Fruit fly (Drosophila melanogaster) whole organism, embryonic: ENCODE data around the gene RpS15Aa.
A peak's percentile ranks its signal among the peaks of the same experiment; 100 is the strongest.

Experiments
- CG10543 ChIP-seq: fragments of 200-800 bp; sonication (Bioruptor generic); optimal IDR thresholded peaks from 3 replicates; lab custom pipeline; 2017; ENCODE audit warnings: missing biosample characterization, mild to moderate bottlenecking, missing genetic modification characterization, moderate library complexity
- CG10565 ChIP-seq: fragments of 200-800 bp; sonication (Bioruptor generic); optimal IDR thresholded peaks from 3 replicates; lab custom pipeline; 2016; ENCODE audit warnings: missing biosample characterization, mild to moderate bottlenecking, missing genetic modification characterization
- CG11398 ChIP-seq: fragments of 200-800 bp; sonication (Bioruptor generic); optimal IDR thresholded peaks from 2 replicates; lab custom pipeline; 2016; ENCODE audit warnings: missing biosample characterization, missing genetic modification characterization
- CG11696 ChIP-seq: fragments of 200-800 bp; sonication (Bioruptor generic); IDR thresholded peaks from 2 replicates; pipeline ENCODE4 v1.3.6; 2022; ENCODE audit warnings: missing biosample characterization, missing genetic modification characterization
- CG13424 ChIP-seq: fragments of 200-800 bp; sonication (Bioruptor generic); optimal IDR thresholded peaks from 2 replicates; lab custom pipeline; 2019; ENCODE audit warnings: missing biosample characterization, mild to moderate bottlenecking, missing genetic modification characterization, moderate library complexity
- CG13775 ChIP-seq: fragments of 200-800 bp; sonication (Bioruptor generic); optimal IDR thresholded peaks from 3 replicates; lab custom pipeline; 2017; ENCODE audit warnings: missing biosample characterization, mild to moderate bottlenecking, missing genetic modification characterization
- CG13894 ChIP-seq: fragments of 200-800 bp; sonication (Bioruptor generic); optimal IDR thresholded peaks from 3 replicates; lab custom pipeline; 2018; ENCODE audit warnings: missing biosample characterization, mild to moderate bottlenecking, missing genetic modification characterization, moderate library complexity
- CG15011 ChIP-seq: fragments of 200-800 bp; sonication (Bioruptor generic); optimal IDR thresholded peaks from 3 replicates; lab custom pipeline; 2018; ENCODE audit warnings: missing biosample characterization, mild to moderate bottlenecking, missing genetic modification characterization
- CG17361 ChIP-seq: fragments of 200-800 bp; sonication (Bioruptor generic); IDR thresholded peaks from 3 replicates; pipeline ENCODE4 v1.3.6; 2022; ENCODE audit warnings: missing biosample characterization, missing genetic modification characterization
- CG2116 ChIP-seq: fragments of 200-800 bp; sonication (Bioruptor generic); optimal IDR thresholded peaks from 3 replicates; lab custom pipeline; 2018; ENCODE audit warnings: missing biosample characterization, mild to moderate bottlenecking, missing genetic modification characterization
- CG2129 ChIP-seq: fragments of 200-800 bp; sonication (Bioruptor generic); IDR thresholded peaks from 2 replicates; pipeline ENCODE4 v1.3.6; 2022; ENCODE audit warnings: missing biosample characterization, missing genetic modification characterization; ENCODE audit not compliant: partially characterized antibody
- CG30020 ChIP-seq: fragments of 200-800 bp; optimal IDR thresholded peaks from 2 replicates; lab custom pipeline; 2019; ENCODE audit warnings: missing biosample characterization, mild to moderate bottlenecking, missing genetic modification characterization, moderate library complexity
- CG32767 ChIP-seq: fragments of 200-800 bp; sonication (Bioruptor generic); IDR thresholded peaks from 2 replicates; pipeline ENCODE4 v1.3.6; 2022; ENCODE audit warnings: missing biosample characterization, missing genetic modification characterization
- CG3281 ChIP-seq: fragments of 200-800 bp; sonication (Bioruptor generic); optimal IDR thresholded peaks from 3 replicates; lab custom pipeline; 2017; ENCODE audit warnings: missing biosample characterization, mild to moderate bottlenecking, missing genetic modification characterization
- CG33213 ChIP-seq: fragments of 200-800 bp; sonication (Bioruptor generic); optimal IDR thresholded peaks from 3 replicates; lab custom pipeline; 2016; ENCODE audit warnings: missing biosample characterization, missing genetic modification characterization
- CG4282 ChIP-seq: fragments of 200-800 bp; sonication (Bioruptor generic); optimal IDR thresholded peaks from 2 replicates; lab custom pipeline; 2016; ENCODE audit warnings: missing biosample characterization, missing genetic modification characterization
- CG4328 ChIP-seq: fragments of 200-800 bp; sonication (Bioruptor generic); optimal IDR thresholded peaks from 3 replicates; lab custom pipeline; 2017; ENCODE audit warnings: missing biosample characterization, missing genetic modification reagents, missing genetic modification characterization
- CG4730 ChIP-seq: fragments of 200-800 bp; sonication (Bioruptor generic); IDR thresholded peaks from 2 replicates; pipeline ENCODE4 v1.3.6; 2022; ENCODE audit warnings: missing biosample characterization, missing genetic modification characterization
- CG6654 ChIP-seq: fragments of 200-800 bp; sonication (Bioruptor generic); optimal IDR thresholded peaks from 2 replicates; lab custom pipeline; 2017; ENCODE audit warnings: missing biosample characterization, mild to moderate bottlenecking, missing genetic modification characterization
- CG6765 ChIP-seq: fragments of 200-800 bp; sonication (Bioruptor generic); optimal IDR thresholded peaks from 3 replicates; lab custom pipeline; 2017; ENCODE audit warnings: missing biosample characterization, mild to moderate bottlenecking, missing genetic modification characterization
- CG8924 ChIP-seq: fragments of 200-800 bp; optimal IDR thresholded peaks from 3 replicates; lab custom pipeline; 2019; ENCODE audit warnings: missing biosample characterization, mild to moderate bottlenecking, missing genetic modification characterization, moderate library complexity
- Dfd ChIP-seq, 2 experiments: fragments of >200 bp; optimal IDR thresholded peaks; 2 replicates each; lab custom pipeline; 2017; ENCODE audit warnings: missing biosample characterization in 2 of 2, missing genetic modification characterization in 2 of 2
- Drgx ChIP-seq: fragments of 200-800 bp; sonication (Bioruptor generic); IDR thresholded peaks from 2 replicates; pipeline ENCODE4 v1.3.6; 2022; ENCODE audit warnings: missing biosample characterization, missing genetic modification characterization
- HmgZ ChIP-seq: fragments of 200-800 bp; sonication (Bioruptor generic); optimal IDR thresholded peaks from 2 replicates; lab custom pipeline; 2018; ENCODE audit warnings: missing biosample characterization, mild to moderate bottlenecking, missing genetic modification characterization
- Hsf ChIP-seq: fragments of 200-800 bp; sonication (Bioruptor generic); optimal IDR thresholded peaks from 3 replicates; lab custom pipeline; 2016; ENCODE audit warnings: missing biosample characterization, missing genetic modification characterization
- Nf-YC ChIP-seq: fragments of 200-800 bp; optimal IDR thresholded peaks from 3 replicates; lab custom pipeline; 2019; ENCODE audit warnings: missing biosample characterization, mild to moderate bottlenecking, missing genetic modification characterization, moderate library complexity
- Side ChIP-seq: fragments of 200-800 bp; sonication (Bioruptor generic); optimal IDR thresholded peaks from 2 replicates; lab custom pipeline; 2016; ENCODE audit warnings: missing biosample characterization, missing genetic modification characterization
- Ssrp ChIP-seq: fragments of 200-800 bp; sonication (Bioruptor generic); optimal IDR thresholded peaks from 2 replicates; lab custom pipeline; 2018; ENCODE audit warnings: missing biosample characterization, mild to moderate bottlenecking, missing genetic modification characterization, moderate library complexity
- Xrp1 ChIP-seq: fragments of 200-800 bp; sonication (Bioruptor generic); IDR thresholded peaks from 2 replicates; pipeline ENCODE4 v1.3.6; 2022; ENCODE audit warnings: missing biosample characterization, missing genetic modification characterization
- amos ChIP-seq: fragments of 200-800 bp; sonication (Bioruptor generic); IDR thresholded peaks from 2 replicates; pipeline ENCODE4 v1.3.6; 2022; ENCODE audit warnings: missing biosample characterization, missing genetic modification characterization; ENCODE audit not compliant: partially characterized antibody
- bbx ChIP-seq: fragments of 200-800 bp; sonication (Bioruptor generic); IDR thresholded peaks from 2 replicates; pipeline ENCODE4 v1.3.6; 2022; ENCODE audit warnings: missing biosample characterization, missing genetic modification characterization; ENCODE audit not compliant: partially characterized antibody
- bcd ChIP-seq: fragments of 200-800 bp; sonication (Bioruptor generic); optimal IDR thresholded peaks from 2 replicates; lab custom pipeline; 2017; ENCODE audit warnings: missing biosample characterization, mild to moderate bottlenecking, missing genetic modification characterization
- cato ChIP-seq: fragments of 200-800 bp; sonication (Bioruptor generic); optimal IDR thresholded peaks from 2 replicates; lab custom pipeline; 2016; ENCODE audit warnings: missing biosample characterization, missing genetic modification characterization, borderline replicate concordance
- chm ChIP-seq: fragments of 200-800 bp; sonication (Bioruptor generic); IDR thresholded peaks from 2 replicates; pipeline ENCODE4 v1.3.6; 2022; ENCODE audit warnings: missing biosample characterization, missing genetic modification characterization
- chn ChIP-seq: fragments of 200-800 bp; sonication (Bioruptor generic); optimal IDR thresholded peaks from 2 replicates; lab custom pipeline; 2016; ENCODE audit warnings: missing biosample characterization, missing genetic modification characterization
- crol ChIP-seq: fragments of 200-800 bp; sonication (Bioruptor generic); IDR thresholded peaks from 2 replicates; pipeline ENCODE4 v1.3.6; 2022; ENCODE audit warnings: missing biosample characterization, missing genetic modification characterization
- dysf ChIP-seq: fragments of 200-800 bp; sonication (Bioruptor generic); IDR thresholded peaks from 3 replicates; pipeline ENCODE4 v1.3.6; 2022; ENCODE audit warnings: missing biosample characterization, missing genetic modification characterization
- ind ChIP-seq: fragments of 200-800 bp; sonication (Bioruptor generic); optimal IDR thresholded peaks from 3 replicates; lab custom pipeline; 2016; ENCODE audit warnings: missing biosample characterization, missing genetic modification characterization
- klu ChIP-seq: fragments of 200-800 bp; sonication (Bioruptor generic); IDR thresholded peaks from 2 replicates; pipeline ENCODE4 v1.3.6; 2022; ENCODE audit warnings: missing biosample characterization, missing genetic modification characterization
- kni ChIP-seq: fragments of 200-800 bp; sonication (Bioruptor generic); optimal IDR thresholded peaks from 3 replicates; lab custom pipeline; 2017; ENCODE audit warnings: mild to moderate bottlenecking, missing biosample characterization, missing genetic modification reagents, missing genetic modification characterization
- nau ChIP-seq: fragments of 200-800 bp; sonication (Bioruptor generic); optimal IDR thresholded peaks from 3 replicates; lab custom pipeline; 2017; ENCODE audit warnings: missing biosample characterization, mild to moderate bottlenecking, missing genetic modification characterization, missing genetic modification reagents
- odd ChIP-seq: fragments of 200-800 bp; sonication (Bioruptor generic); optimal IDR thresholded peaks from 2 replicates; lab custom pipeline; 2017; ENCODE audit warnings: missing biosample characterization, mild to moderate bottlenecking, missing genetic modification characterization
- row ChIP-seq: fragments of 200-800 bp; sonication (Bioruptor generic); IDR thresholded peaks from 3 replicates; pipeline ENCODE4 v1.3.6; 2022; ENCODE audit warnings: missing biosample characterization, missing genetic modification characterization
- schlank ChIP-seq: fragments of 200-800 bp; sonication (Bioruptor generic); optimal IDR thresholded peaks from 2 replicates; lab custom pipeline; 2018; ENCODE audit warnings: missing biosample characterization, mild to moderate bottlenecking, missing genetic modification characterization
- sd ChIP-seq: fragments of 200-800 bp; sonication (Bioruptor generic); optimal IDR thresholded peaks from 3 replicates; lab custom pipeline; 2018; ENCODE audit warnings: missing biosample characterization, mild to moderate bottlenecking, missing genetic modification characterization, moderate library complexity
- sim ChIP-seq: fragments of 200-800 bp; sonication (Bioruptor generic); IDR thresholded peaks from 2 replicates; pipeline ENCODE4 v1.3.6; 2022; ENCODE audit warnings: missing biosample characterization, missing genetic modification characterization
- so ChIP-seq: fragments of 200-800 bp; sonication (Bioruptor generic); IDR thresholded peaks from 3 replicates; pipeline ENCODE4 v1.3.6; 2022; ENCODE audit warnings: missing biosample characterization, missing genetic modification characterization
- sr ChIP-seq: fragments of 200-800 bp; sonication (Bioruptor generic); IDR thresholded peaks from 3 replicates; pipeline ENCODE4 v1.3.6; 2022; ENCODE audit warnings: missing biosample characterization, missing genetic modification characterization
- sug ChIP-seq: fragments of 200-800 bp; optimal IDR thresholded peaks from 2 replicates; lab custom pipeline; 2019; ENCODE audit warnings: missing biosample characterization, mild to moderate bottlenecking, missing genetic modification characterization, moderate library complexity

Gene RpS15Aa

DNA sequence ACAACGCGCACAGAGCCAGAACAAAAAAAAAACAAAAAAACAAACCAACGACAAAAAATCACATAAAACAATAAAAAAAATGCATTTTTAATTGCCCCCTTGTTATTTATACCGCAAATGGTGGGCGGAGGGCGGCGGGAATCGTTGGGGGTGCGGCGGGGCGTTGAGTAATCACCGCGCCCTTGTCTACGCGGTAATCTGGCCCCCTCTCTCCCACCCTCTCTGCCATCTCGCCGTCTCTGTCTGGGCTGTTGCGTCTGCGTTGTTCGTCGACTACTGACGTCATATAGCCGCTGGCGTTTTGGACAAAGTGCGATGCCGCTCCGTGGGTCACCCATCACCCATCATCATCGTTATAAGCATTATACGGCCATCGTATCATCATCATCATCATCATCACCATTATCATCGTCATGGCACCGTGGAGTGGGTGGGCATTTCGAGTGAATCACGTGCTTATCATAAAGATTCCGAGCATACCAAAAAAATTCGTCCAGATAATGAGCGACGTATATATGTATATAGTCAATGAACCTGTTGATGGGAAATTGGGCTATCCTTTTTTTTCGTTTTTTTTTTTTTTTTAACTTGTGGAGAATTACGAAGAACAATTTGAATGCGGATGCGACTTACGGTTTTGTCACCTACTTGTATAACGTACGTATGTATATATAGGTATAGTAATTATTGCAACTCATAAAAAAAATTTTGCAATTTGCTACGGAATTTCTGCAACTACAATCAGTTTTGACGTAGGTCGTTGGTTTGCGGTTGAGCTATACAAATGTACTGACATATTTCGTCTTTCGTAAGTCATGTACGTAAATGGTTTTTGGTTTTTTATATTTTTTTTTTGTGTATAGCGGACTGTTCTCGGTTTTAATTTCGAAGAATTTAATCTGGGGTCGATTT, 34.6 kb downstream of the RpS15Aa start:
- TF ChIP-seq dysf (GFP tag; lab: Robert Waterston, UW) (no peak), sug (tag; lab: Kevin White, UChicago) (peak; percentile 84), so (GFP tag; lab: Robert Waterston, UW) (no peak), CG17361 (GFP tag; lab: Robert Waterston, UW) (no peak), nau (GFP tag; lab: Kevin White, UChicago) (no peak), CG4328 (GFP tag; lab: Kevin White, UChicago) (no peak), bbx (GFP tag; lab: Robert Waterston, UW) (0 out of 2 replicates have a peak, but pooled peaks have one; percentile 35), chm (GFP tag; lab: Robert Waterston, UW) (no peak), amos (GFP tag; lab: Robert Waterston, UW) (no peak), CG6654 (GFP tag; lab: Kevin White, UChicago) (no peak), CG6765 (GFP tag; lab: Kevin White, UChicago) (no peak), CG4282 (GFP tag; lab: Kevin White, UChicago) (no peak), Ssrp (no peak), sim (GFP tag; lab: Robert Waterston, UW) (no peak), crol (peak; percentile 99), Hsf (GFP tag; lab: Kevin White, UChicago) (no peak), CG13894 (tag; lab: Kevin White, UChicago) (no peak), sd (tag; lab: Kevin White, UChicago) (peak; percentile 96), CG33213 (GFP tag; lab: Kevin White, UChicago) (no peak), schlank (tag; lab: Kevin White, UChicago) (no peak), CG15011 (GFP tag; lab: Kevin White, UChicago) (no peak), Side (no peak), CG4730 (no peak), CG8924 (no peak), CG2116 (GFP tag; lab: Kevin White, UChicago) (no peak), klu (GFP tag; lab: Robert Waterston, UW) (no peak), CG10565 (GFP tag; lab: Kevin White, UChicago) (no peak), CG11398 (no peak), ind (no peak), cato (no peak), CG2129 (GFP tag; lab: Robert Waterston, UW) (no peak), sr (GFP tag; lab: Robert Waterston, UW) (peak; percentile 74; the same call in 2 of the 3 replicates), CG13424 (no peak), CG11696 (GFP tag; lab: Robert Waterston, UW) (no peak), CG13775 (GFP tag; lab: Kevin White, UChicago) (no peak), Nf-YC (no peak), HmgZ (tag; lab: Kevin White, UChicago) (no peak), CG3281 (GFP tag; lab: Kevin White, UChicago) (no peak), Drgx (GFP tag; lab: Robert Waterston, UW) (peak; percentile 44; the same call in 1 of the 2 replicates), Dfd (GFP tag; optimal IDR thresholded peaks at IDR 0.05; lab: Kevin White, UChicago) (no peak), CG30020 (tag; lab: Kevin White, UChicago) (no peak), CG10543 (GFP tag; lab: Kevin White, UChicago) (peak; percentile 90), Xrp1 (GFP tag; lab: Robert Waterston, UW) (no peak), row (GFP tag; lab: Robert Waterston, UW) (peak; percentile 29; the same call in 2 of the 3 replicates), bcd (GFP tag; lab: Kevin White, UChicago) (no peak), kni (peak; percentile 38), chn (GFP tag; lab: Kevin White, UChicago) (no peak), odd (GFP tag; lab: Kevin White, UChicago) (no peak), CG32767 (GFP tag; lab: Robert Waterston, UW) (no peak)
